Fruit fly (Drosophila melanogaster) whole organism, pupa: ENCODE results near the gene MED10.

Experiments
- CG10348 ChIP-seq: fragments of 200-800 bp; sonication (Bioruptor generic); IDR thresholded peaks from 2 replicates; pipeline ENCODE4 v1.3.6; 2022; ENCODE audit warnings: missing biosample characterization, missing genetic modification characterization
- CG15710 ChIP-seq: fragments of 200-800 bp; sonication (Bioruptor generic); optimal IDR thresholded peaks from 2 replicates; lab custom pipeline; 2018; ENCODE audit warnings: missing biosample characterization, mild to moderate bottlenecking, missing genetic modification characterization, moderate library complexity
- CG32121 ChIP-seq: fragments of 200-800 bp; sonication (Bioruptor generic); IDR thresholded peaks from 2 replicates; pipeline ENCODE4 v1.3.6; 2022; ENCODE audit warnings: missing biosample characterization, missing genetic modification characterization
- CG4496 ChIP-seq: fragments of 200-800 bp; sonication (Bioruptor generic); IDR thresholded peaks from 3 replicates; pipeline ENCODE4 v1.3.6; 2022; ENCODE audit warnings: missing biosample characterization, missing genetic modification characterization
- CG8159 ChIP-seq: fragments of 200-800 bp; sonication (Bioruptor generic); optimal IDR thresholded peaks from 3 replicates; lab custom pipeline; 2018; ENCODE audit warnings: missing biosample characterization, mild to moderate bottlenecking, missing genetic modification characterization, moderate library complexity
- CG8301 ChIP-seq: fragments of 200-800 bp; sonication (Bioruptor generic); optimal IDR thresholded peaks from 2 replicates; lab custom pipeline; 2018; ENCODE audit warnings: missing biosample characterization, mild to moderate bottlenecking, missing genetic modification characterization
- CG9948 ChIP-seq: fragments of 200-800 bp; sonication (Bioruptor generic); optimal IDR thresholded peaks from 2 replicates; lab custom pipeline; 2018; ENCODE audit warnings: missing biosample characterization, mild to moderate bottlenecking, missing genetic modification characterization, moderate library complexity
- D1 ChIP-seq: fragments of 200-800 bp; sonication (Bioruptor generic); optimal IDR thresholded peaks from 2 replicates; lab custom pipeline; 2018; ENCODE audit warnings: missing biosample characterization, mild to moderate bottlenecking, missing genetic modification characterization, moderate library complexity
- EcR ChIP-seq: fragments of 200-800 bp; sonication (Bioruptor generic); optimal IDR thresholded peaks from 3 replicates; lab custom pipeline; 2019; ENCODE audit warnings: missing biosample characterization, missing genetic modification characterization, mild to moderate bottlenecking, moderate library complexity, missing genetic modification reagents
- Ets98B ChIP-seq: fragments of 200-800 bp; sonication (Bioruptor generic); IDR thresholded peaks from 2 replicates; pipeline ENCODE4 v1.3.6; 2022; ENCODE audit warnings: missing biosample characterization, missing genetic modification characterization
- Pif1B ChIP-seq: fragments of 200-800 bp; sonication (Bioruptor generic); optimal IDR thresholded peaks from 3 replicates; lab custom pipeline; 2016; ENCODE audit warnings: missing biosample characterization, missing genetic modification characterization
- Snoo ChIP-seq: fragments of 200-800 bp; sonication (Bioruptor generic); optimal IDR thresholded peaks from 3 replicates; lab custom pipeline; 2017; ENCODE audit warnings: missing biosample characterization, mild to moderate bottlenecking, missing genetic modification characterization, inconsistent platforms
- fd96Ca ChIP-seq: fragments of 200-800 bp; sonication (Bioruptor generic); IDR thresholded peaks from 3 replicates; pipeline ENCODE4 v1.3.6; 2022; ENCODE audit warnings: missing biosample characterization, missing genetic modification characterization

DNA sequence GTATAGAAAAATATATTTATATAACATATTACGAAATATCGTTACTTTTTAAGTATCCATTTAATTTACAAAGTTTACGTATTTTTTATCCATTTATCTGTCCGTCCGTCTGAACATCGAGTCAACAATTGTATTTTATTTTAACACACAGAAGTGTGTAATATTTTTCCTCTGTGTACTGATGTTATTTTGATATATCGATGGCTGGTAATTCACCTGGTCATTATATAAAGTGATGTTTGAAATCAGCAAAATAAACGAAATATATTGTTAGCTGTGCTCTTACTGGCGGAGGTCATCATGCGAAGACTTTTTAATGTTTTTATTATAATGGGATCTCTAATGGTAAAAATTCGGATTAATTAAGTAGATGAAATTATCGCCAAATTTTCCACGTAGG, 32.0 kb upstream of the MED10 start, which contains the start of gene CG33689:
- TF ChIP-seq CG15710 (tag; lab: Kevin White, UChicago) (no peak), D1 (tag; lab: Kevin White, UChicago) (no peak), Ets98B (no peak), fd96Ca (GFP tag; lab: Robert Waterston, UW) (no peak), CG32121 (GFP tag; lab: Robert Waterston, UW) (no peak), CG10348 (no peak), CG8159 (tag; lab: Kevin White, UChicago) (no peak), CG8301 (no peak), CG9948 (tag; lab: Kevin White, UChicago) (no peak), Snoo (tag; lab: Kevin White, UChicago) (no peak), CG4496 (GFP tag; lab: Robert Waterston, UW) (no peak), EcR (GFP tag; lab: Kevin White, UChicago) (no peak), Pif1B (GFP tag; lab: Kevin White, UChicago) (no peak)
